Fruit fly (Drosophila melanogaster) whole organism, larva: Measurements from ENCODE around the gene CG11262.

Experiments used
- noc ChIP-seq: fragments of 200-800 bp; sonication (Bioruptor generic); optimal IDR thresholded peaks from 3 replicates; lab custom pipeline; 2019; ENCODE audit warnings: missing biosample characterization, mild to moderate bottlenecking, missing genetic modification characterization, moderate library complexity

CG11262 gene

dm6 chr3L:12994835-12995234, at the start of gene CG11262:
TSS of gene CG11262 (plus strand) at chr3L:12995135.
- no peak for TF ChIP-seq noc (tag; lab: Kevin White, UChicago)

dm6 chr3L:12949386-12949785, 45.5 kb upstream of the CG11262 start:
- no peak for TF ChIP-seq noc (tag; lab: Kevin White, UChicago)

- TF ChIP-seq noc (tag; lab: Kevin White, UChicago), result no peak
Observed at dm6 chr3L:12954547-12954946, 40.4 kb upstream of the CG11262 start, which contains the start of gene CG10752. TSS of gene CG10752 (minus strand) at chr3L:12954647.

- TF ChIP-seq noc (tag; lab: Kevin White, UChicago), result no peak
Observed at dm6 chr3L:12967633-12968032, 27.3 kb upstream of the CG11262 start, which contains the start of gene Or69a. TSS of gene Or69a (minus strand) at chr3L:12967733.

dm6 chr3L:12972259-12972658, 22.7 kb upstream of the CG11262 start, which contains the start of the genes CG10748 and CG10749:
TSS of gene CG10748 (minus strand) at chr3L:12972359.
TSS of gene CG10749 (plus strand) at chr3L:12972474.
- TF ChIP-seq noc (tag; lab: Kevin White, UChicago), result no peak

dm6 chr3L:13006490-13006889, 11.6 kb downstream of the CG11262 start, which contains the start of gene CG11263:
TSS of gene CG11263 (plus strand) at chr3L:13006817.
- no peak for TF ChIP-seq noc (tag; lab: Kevin White, UChicago)

dm6 chr3L:13007946-13008462, 13.1 kb downstream of the CG11262 start:
- TF ChIP-seq noc (tag; lab: Kevin White, UChicago), result no peak

- no peak for TF ChIP-seq noc (tag; lab: Kevin White, UChicago)
Observed at dm6 chr3L:13011511-13011910, 16.6 kb downstream of the CG11262 start, which contains the start of gene Cul6. TSS of gene Cul6 (minus strand) at chr3L:13011685.

dm6 chr3L:13014693-13015092, 19.8 kb downstream of the CG11262 start:
- no peak for TF ChIP-seq noc (tag; lab: Kevin White, UChicago)

- no peak for TF ChIP-seq noc (tag; lab: Kevin White, UChicago)
Observed at dm6 chr3L:13015195-13015822, 20.4 kb downstream of the CG11262 start, which contains the start of gene MICAL-like. TSS of gene MICAL-like (minus strand) at chr3L:13015332.

- TF ChIP-seq noc (tag; lab: Kevin White, UChicago), result peak; percentile 42
Observed at dm6 chr3L:13015823-13016465, 21.0 kb downstream of the CG11262 start, which contains the start of gene CG11267. TSS of gene CG11267 (plus strand) at chr3L:13016050.

dm6 chr3L:13017803-13018324, 22.9 kb downstream of the CG11262 start, which contains the start of the genes mRpL20 and Icmt:
TSS of gene mRpL20 (minus strand) at chr3L:13017867.
TSS of gene Icmt (plus strand) at chr3L:13018266.
- TF ChIP-seq noc (tag; lab: Kevin White, UChicago), result peak; percentile 92

- TF ChIP-seq noc (tag; lab: Kevin White, UChicago), result peak; percentile 62
Observed at dm6 chr3L:13019249-13019956, 24.5 kb downstream of the CG11262 start.

- peak; percentile 77 for TF ChIP-seq noc (tag; lab: Kevin White, UChicago)
Observed at dm6 chr3L:13021727-13022126, 26.8 kb downstream of the CG11262 start.

- peak; percentile 16 for TF ChIP-seq noc (tag; lab: Kevin White, UChicago)
Observed at dm6 chr3L:13022160-13022853, 27.4 kb downstream of the CG11262 start, which contains the start of gene Adk2. TSS of gene Adk2 (minus strand) at chr3L:13022688.
